Worm (Caenorhabditis elegans) whole organism, mixed stage, embryonic: Measurements from ENCODE around the gene mrps-33.

Experiments used
- ces-1 ChIP-seq: fragments of 150-350 bp; optimal IDR thresholded peaks from 2 replicates; lab custom pipeline; 2014; ENCODE audit warnings: missing biosample characterization, missing genetic modification reagents, missing genetic modification characterization
- elt-1 ChIP-seq: sonication (generic microtip); optimal IDR thresholded peaks from 2 replicates; lab custom pipeline; 2017; ENCODE audit warnings: missing genetic modification characterization, mild to moderate bottlenecking, missing compliant biosample characterization, antibody characterized with exemption, moderate library complexity, borderline replicate concordance; ENCODE audit not compliant: insufficient read depth
- ham-2 ChIP-seq: fragments of 200-800 bp; sonication (Bioruptor generic); optimal IDR thresholded peaks from 2 replicates; lab custom pipeline; 2018; ENCODE audit warnings: mild to moderate bottlenecking, missing genetic modification characterization, missing compliant biosample characterization
- lsy-2 ChIP-seq: fragments of 150-350 bp; optimal IDR thresholded peaks from 2 replicates; lab custom pipeline; 2014; ENCODE audit warnings: missing biosample characterization, missing genetic modification characterization
- nhr-237 ChIP-seq: fragments of 150-350 bp; optimal IDR thresholded peaks from 2 replicates; lab custom pipeline; 2014; ENCODE audit warnings: missing biosample characterization, missing genetic modification characterization
- ztf-11 ChIP-seq: fragments of 150-350 bp; optimal IDR thresholded peaks from 2 replicates; lab custom pipeline; 2014; ENCODE audit warnings: missing biosample characterization, missing genetic modification characterization

ce11 chrIV:8772800-8773256, 33.0 kb upstream of the mrps-33 start, which contains the start of gene F20C5.6:
- TF ChIP-seq ztf-11 (tag; lab: Kevin White, UChicago) (no peak), lsy-2 (tag; lab: Kevin White, UChicago) (no peak), ces-1 (GFP tag; lab: Kevin White, UChicago) (no peak), nhr-237 (tag; lab: Kevin White, UChicago) (no peak), elt-1 (tag; lab: Kevin White, UChicago) (no peak), ham-2 (no peak)
